Fruit fly (Drosophila melanogaster): ENCODE measurements around the gene yip2.

Gene yip2

DNA sequence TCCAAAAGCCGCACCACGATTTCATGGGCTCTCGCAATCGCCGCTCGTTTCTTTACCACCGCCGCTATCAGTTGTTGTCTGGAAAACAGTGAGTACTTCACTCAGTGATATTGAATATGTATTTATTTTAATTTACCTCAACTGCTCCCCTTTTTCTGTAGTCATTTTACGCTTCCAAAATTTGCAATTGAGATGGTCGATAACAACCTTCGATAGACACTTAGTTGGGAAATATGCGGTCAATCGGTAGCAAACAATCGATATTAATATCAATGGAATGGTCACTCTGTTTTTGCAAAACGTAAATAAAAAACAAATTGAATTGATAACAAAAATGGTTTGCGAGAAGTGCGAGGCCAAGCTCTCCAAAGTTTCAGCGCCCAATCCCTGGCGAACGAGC lies 24.5 kb upstream of the yip2 start, which contains the start of the genes CG34183 and CG4537 (continued):
- TF ChIP-seq Sox100B (GFP tag; optimal IDR thresholded peaks at IDR 0.05) (no peak), CG12236 (GFP tag; optimal IDR thresholded peaks at IDR 0.05) (no peak), her (GFP tag; optimal IDR thresholded peaks at IDR 0.05) (peak; percentile 3), HmgD (GFP tag; optimal IDR thresholded peaks at IDR 0.05) (no peak), CG2202 (tag; optimal IDR thresholded peaks at IDR 0.05) (no peak), ro (GFP tag; IDR thresholded peaks at IDR 0.05) (no peak), usp (GFP tag; optimal IDR thresholded peaks at IDR 0.05) (no peak), CG12155 (GFP tag; optimal IDR thresholded peaks at IDR 0.05) (no peak), ATbp (GFP tag; optimal IDR thresholded peaks at IDR 0.05) (no peak), CG4617 (GFP tag; optimal IDR thresholded peaks at IDR 0.05; ENCODE audit: borderline replicate concordance) (peak; percentile 36), chif (GFP tag; optimal IDR thresholded peaks at IDR 0.05) (no peak), fu2 (GFP tag; optimal IDR thresholded peaks at IDR 0.05) (no peak), CG1529 (GFP tag; optimal IDR thresholded peaks at IDR 0.05) (no peak), tgo (GFP tag; IDR thresholded peaks at IDR 0.05) (no peak), CG16815 (GFP tag; optimal IDR thresholded peaks at IDR 0.05) (no peak), Hmr (GFP tag; optimal IDR thresholded peaks at IDR 0.05) (no peak), CG17186 (GFP tag; optimal IDR thresholded peaks at IDR 0.05) (peak; percentile 0), prd (optimal IDR thresholded peaks at IDR 0.05) (no peak), prd (GFP tag; IDR thresholded peaks at IDR 0.05) (no peak), CG15601 (tag; optimal IDR thresholded peaks at IDR 0.05) (no peak), CG16779 (GFP tag; IDR thresholded peaks at IDR 0.05) (no peak), CG10147 (GFP tag; optimal IDR thresholded peaks at IDR 0.05) (no peak), odd (GFP tag; optimal IDR thresholded peaks at IDR 0.05) (no peak), lola (GFP tag; optimal IDR thresholded peaks at IDR 0.05) (no peak), ken (GFP tag; IDR thresholded peaks at IDR 0.05) (no peak), hkb (optimal IDR thresholded peaks at IDR 0.05) (no peak), hkb (GFP tag; IDR thresholded peaks at IDR 0.05) (no peak), ranshi (GFP tag; IDR thresholded peaks at IDR 0.05) (no peak), Poxn (GFP tag; IDR thresholded peaks at IDR 0.05) (no peak), rib (GFP tag; IDR thresholded peaks at IDR 0.05) (0 out of 2 replicates have a peak, but pooled peaks have one; percentile 31), scrt (GFP tag; optimal IDR thresholded peaks at IDR 0.05) (no peak), chinmo (GFP tag; IDR thresholded peaks at IDR 0.05; ENCODE audit: partially characterized antibody) (peak; percentile 94), kah (GFP tag; optimal IDR thresholded peaks at IDR 0.05) (no peak), knrl (GFP tag; IDR thresholded peaks at IDR 0.05; ENCODE audit: partially characterized antibody) (peak; percentile 85), run (tag; optimal IDR thresholded peaks at IDR 0.05) (no peak), MTF-1 (GFP tag; optimal IDR thresholded peaks at IDR 0.05; ENCODE audit: borderline replicate concordance) (no peak), CG3838 (GFP tag; optimal IDR thresholded peaks at IDR 0.05) (no peak), pb (GFP tag; optimal IDR thresholded peaks at IDR 0.05) (no peak), ase (GFP tag; IDR thresholded peaks at IDR 0.05) (no peak), CkIIα-i1 (GFP tag; IDR thresholded peaks at IDR 0.05) (no peak), CG18619 (GFP tag; optimal IDR thresholded peaks at IDR 0.05) (no peak), CG13424 (tag; optimal IDR thresholded peaks at IDR 0.05) (no peak), CG1832 (GFP tag; optimal IDR thresholded peaks at IDR 0.05) (no peak), mam (GFP tag; optimal IDR thresholded peaks at IDR 0.05) (no peak), Dfd (GFP tag; optimal IDR thresholded peaks at IDR 0.05) (no peak), Gsc (GFP tag; IDR thresholded peaks at IDR 0.05) (no peak), Ravus (GFP tag; IDR thresholded peaks at IDR 0.05) (no peak), nom (GFP tag; optimal IDR thresholded peaks at IDR 0.05) (no peak), CG10565 (GFP tag; optimal IDR thresholded peaks at IDR 0.05) (no peak), CG5953 (GFP tag; IDR thresholded peaks at IDR 0.05) (no peak), CG1603 (tag; optimal IDR thresholded peaks at IDR 0.05) (peak; percentile 44), gfzf (GFP tag; optimal IDR thresholded peaks at IDR 0.05) (peak; percentile 51)

All from whole organism, embryonic.